Worm (Caenorhabditis elegans): ENCODE data around the gene sax-7.

- TF ChIP-seq W03F9.2 (tag; optimal IDR thresholded peaks at IDR 0.05) (no peak), him-1 (tag; optimal IDR thresholded peaks at IDR 0.05) (no peak), dao-5 (tag; optimal IDR thresholded peaks at IDR 0.05) (no peak)
Observed at ce11 chrIV:8013849-8014248, 48.6 kb upstream of the sax-7 start, which contains the start of gene C26B2.8.

All from whole organism, L4/young adult.